Worm (Caenorhabditis elegans) whole organism, young adult: Measurements from ENCODE around the gene idi-1.

Experiments
- F33H1.4 ChIP-seq: fragments of 200-800 bp; sonication (Bioruptor generic); IDR thresholded peaks from 2 replicates; pipeline ENCODE4 v1.3.6; 2022; ENCODE audit warnings: missing genetic modification reagents, missing genetic modification characterization, missing compliant biosample characterization
- F55B11.4 ChIP-seq: sonication (generic microtip); optimal IDR thresholded peaks from 2 replicates; lab custom pipeline; 2016; ENCODE audit warnings: missing compliant biosample characterization, missing genetic modification characterization, borderline replicate concordance; ENCODE audit not compliant: insufficient read depth
- K12H6.12 ChIP-seq: fragments of 200-800 bp; sonication (Bioruptor generic); optimal IDR thresholded peaks from 2 replicates; lab custom pipeline; 2018; ENCODE audit warnings: mild to moderate bottlenecking, missing genetic modification characterization, missing compliant biosample characterization
- T07F8.4 ChIP-seq: sonication (generic microtip); optimal IDR thresholded peaks from 2 replicates; lab custom pipeline; 2016; ENCODE audit warnings: mild to moderate bottlenecking, missing genetic modification characterization, moderate library complexity, missing compliant biosample characterization
- T26A5.8 ChIP-seq: sonication (generic microtip); optimal IDR thresholded peaks from 2 replicates; lab custom pipeline; 2016; ENCODE audit warnings: missing genetic modification characterization, missing compliant biosample characterization
- Y53G8AR.9 ChIP-seq: fragments of 200-800 bp; sonication (Bioruptor generic); conservative IDR thresholded peaks from 2 replicates; pipeline ENCODE4 v1.3.6; 2022; ENCODE audit warnings: missing genetic modification reagents, missing genetic modification characterization, missing compliant biosample characterization
- Y79H2A.3 ChIP-seq: fragments of 200-800 bp; sonication (Bioruptor generic); conservative IDR thresholded peaks from 2 replicates; pipeline ENCODE4 v1.3.6; 2022; ENCODE audit warnings: missing genetic modification reagents, missing genetic modification characterization, missing compliant biosample characterization
- ZK185.1 ChIP-seq: sonication (generic microtip); optimal IDR thresholded peaks from 2 replicates; lab custom pipeline; 2016; ENCODE audit warnings: mild to moderate bottlenecking, missing genetic modification characterization, missing compliant biosample characterization; ENCODE audit not compliant: poor library complexity, severe bottlenecking
- aptf-2 ChIP-seq: fragments of 200-800 bp; sonication (Bioruptor generic); conservative IDR thresholded peaks from 2 replicates; pipeline ENCODE4 v1.3.6; 2022; ENCODE audit warnings: missing genetic modification reagents, missing genetic modification characterization, missing compliant biosample characterization
- attf-3 ChIP-seq: fragments of 200-800 bp; sonication (Bioruptor generic); conservative IDR thresholded peaks from 2 replicates; pipeline ENCODE4 v1.3.6; 2022; ENCODE audit warnings: missing genetic modification reagents, missing genetic modification characterization, missing compliant biosample characterization
- attf-5 ChIP-seq: fragments of 200-800 bp; sonication (Bioruptor generic); optimal IDR thresholded peaks from 2 replicates; lab custom pipeline; 2018; ENCODE audit warnings: mild to moderate bottlenecking, missing genetic modification characterization, missing compliant biosample characterization
- attf-6 ChIP-seq: fragments of 200-800 bp; sonication (Bioruptor generic); IDR thresholded peaks from 2 replicates; pipeline ENCODE4 v1.3.6; 2022; ENCODE audit warnings: missing genetic modification reagents, missing genetic modification characterization, missing compliant biosample characterization
- ceh-79 ChIP-seq: sonication (generic microtip); optimal IDR thresholded peaks from 2 replicates; lab custom pipeline; 2017; ENCODE audit warnings: mild to moderate bottlenecking, missing genetic modification characterization, missing compliant biosample characterization
- dox-1 ChIP-seq: fragments of 200-800 bp; sonication (Bioruptor generic); IDR thresholded peaks from 2 replicates; pipeline ENCODE4 v1.3.6; 2022; ENCODE audit warnings: missing genetic modification reagents, missing genetic modification characterization, missing compliant biosample characterization
- efl-1 ChIP-seq: fragments of 150-350 bp; optimal IDR thresholded peaks from 2 replicates; lab custom pipeline; 2014; ENCODE audit warnings: missing biosample characterization, missing genetic modification reagents, missing genetic modification characterization
- egl-44 ChIP-seq: fragments of 200-800 bp; sonication (Bioruptor generic); IDR thresholded peaks from 2 replicates; pipeline ENCODE4 v1.3.6; 2022; ENCODE audit warnings: missing genetic modification reagents, missing genetic modification characterization, missing compliant biosample characterization
- egrh-3 ChIP-seq: fragments of 200-800 bp; sonication (Bioruptor generic); IDR thresholded peaks from 2 replicates; pipeline ENCODE4 v1.3.6; 2022; ENCODE audit warnings: missing genetic modification reagents, missing genetic modification characterization, missing compliant biosample characterization
- ekl-4 ChIP-seq: fragments of 200-800 bp; sonication (Bioruptor generic); IDR thresholded peaks from 2 replicates; pipeline ENCODE4 v1.3.6; 2022; ENCODE audit warnings: missing genetic modification reagents, missing genetic modification characterization, missing compliant biosample characterization
- fkh-3 ChIP-seq: sonication (generic microtip); optimal IDR thresholded peaks from 2 replicates; lab custom pipeline; 2016; ENCODE audit warnings: mild to moderate bottlenecking, missing genetic modification characterization, missing compliant biosample characterization
- him-1 ChIP-seq: sonication (generic microtip); optimal IDR thresholded peaks from 2 replicates; lab custom pipeline; 2016; ENCODE audit warnings: missing genotype, missing genetic modification reagents, missing genetic modification characterization, missing compliant biosample characterization
- hlh-12 ChIP-seq: sonication (generic microtip); optimal IDR thresholded peaks from 2 replicates; lab custom pipeline; 2016; ENCODE audit warnings: missing genetic modification characterization, missing compliant biosample characterization
- hmg-20 ChIP-seq: fragments of 200-800 bp; sonication (Bioruptor generic); IDR thresholded peaks from 2 replicates; pipeline ENCODE4 v1.3.6; 2022; ENCODE audit warnings: missing genetic modification reagents, missing genetic modification characterization, missing compliant biosample characterization
- let-607 ChIP-seq, 2 experiments: fragments of 200-800 bp in 1 of 2; sonication (Bioruptor generic) in 1 of 2; sonication (generic microtip) in 1 of 2; optimal IDR thresholded peaks; 2 replicates each; lab custom pipeline; 2016 to 2018; ENCODE audit warnings: mild to moderate bottlenecking in 2 of 2, missing compliant biosample characterization in 2 of 2, missing genetic modification characterization in 2 of 2, moderate library complexity in 2 of 2, missing genotype in 1 of 2
- lin-40 ChIP-seq: sonication (generic microtip); optimal IDR thresholded peaks from 2 replicates; lab custom pipeline; 2016; ENCODE audit warnings: missing genetic modification characterization, mild to moderate bottlenecking, missing compliant biosample characterization, missing genotype, missing genetic modification reagents
- lin-54 ChIP-seq: fragments of 200-800 bp; sonication (Bioruptor generic); optimal IDR thresholded peaks from 2 replicates; lab custom pipeline; 2018; ENCODE audit warnings: mild to moderate bottlenecking, missing genetic modification characterization, missing compliant biosample characterization
- lsy-27 ChIP-seq: sonication (generic microtip); optimal IDR thresholded peaks from 2 replicates; lab custom pipeline; 2017; ENCODE audit warnings: missing genetic modification characterization, mild to moderate bottlenecking, missing compliant biosample characterization, antibody characterized with exemption, missing genotype, borderline replicate concordance; ENCODE audit not compliant: insufficient read depth
- mcd-1 ChIP-seq: fragments of 200-800 bp; sonication (Bioruptor generic); IDR thresholded peaks from 2 replicates; pipeline ENCODE4 v1.3.6; 2022; ENCODE audit warnings: missing genetic modification reagents, missing genetic modification characterization, missing compliant biosample characterization
- nfya-2 ChIP-seq: fragments of 200-800 bp; sonication (Bioruptor generic); IDR thresholded peaks from 2 replicates; pipeline ENCODE4 v1.3.6; 2022; ENCODE audit warnings: missing genetic modification reagents, missing genetic modification characterization, missing compliant biosample characterization
- nfyb-1 ChIP-seq: fragments of 200-800 bp; sonication (Bioruptor generic); IDR thresholded peaks from 2 replicates; pipeline ENCODE4 v1.3.6; 2022; ENCODE audit warnings: missing genetic modification reagents, missing genetic modification characterization, missing compliant biosample characterization
- nhr-179 ChIP-seq: sonication (generic microtip); optimal IDR thresholded peaks from 2 replicates; lab custom pipeline; 2016; ENCODE audit warnings: mild to moderate bottlenecking, missing genetic modification characterization, missing compliant biosample characterization
- nhr-80 ChIP-seq: sonication (generic microtip); optimal IDR thresholded peaks from 2 replicates; lab custom pipeline; 2016; ENCODE audit warnings: missing genetic modification characterization, missing compliant biosample characterization
- rec-8 ChIP-seq, 2 experiments: sonication (generic microtip); optimal IDR thresholded peaks; 2 replicates each; lab custom pipeline; 2016; ENCODE audit warnings: mild to moderate bottlenecking in 2 of 2, missing genetic modification characterization in 2 of 2, missing genetic modification reagents in 2 of 2, missing genotype in 2 of 2, missing biosample characterization in 1 of 2, missing compliant biosample characterization in 1 of 2, moderate library complexity in 1 of 2
- repo-1 ChIP-seq: sonication (generic microtip); optimal IDR thresholded peaks from 2 replicates; lab custom pipeline; 2017; ENCODE audit warnings: mild to moderate bottlenecking, missing genetic modification characterization, missing compliant biosample characterization
- sdz-38 ChIP-seq: sonication (generic microtip); optimal IDR thresholded peaks from 2 replicates; lab custom pipeline; 2016; ENCODE audit warnings: missing genotype, missing genetic modification characterization, missing compliant biosample characterization
- sea-2 ChIP-seq: fragments of 200-800 bp; sonication (Bioruptor generic); IDR thresholded peaks from 2 replicates; pipeline ENCODE4 v1.3.6; 2022; ENCODE audit warnings: missing genetic modification characterization, missing compliant biosample characterization
- snpc-3.4 ChIP-seq: sonication (generic microtip); optimal IDR thresholded peaks from 2 replicates; lab custom pipeline; 2017; ENCODE audit warnings: missing genetic modification characterization, mild to moderate bottlenecking, missing compliant biosample characterization, antibody characterized with exemption, moderate library complexity, missing genotype, missing genetic modification reagents
- somi-1 ChIP-seq: fragments of 200-800 bp; sonication (Bioruptor generic); optimal IDR thresholded peaks from 2 replicates; lab custom pipeline; 2018; ENCODE audit warnings: mild to moderate bottlenecking, missing genetic modification characterization, missing compliant biosample characterization
- tlf-1 ChIP-seq: fragments of 200-800 bp; sonication (Bioruptor generic); optimal IDR thresholded peaks from 2 replicates; lab custom pipeline; 2018; ENCODE audit warnings: mild to moderate bottlenecking, missing genetic modification characterization, missing compliant biosample characterization
- unc-62 ChIP-seq: fragments of 150-350 bp; optimal IDR thresholded peaks from 2 replicates; lab custom pipeline; 2014; ENCODE audit warnings: missing biosample characterization, missing genetic modification reagents, missing genetic modification characterization
- zfh-2 ChIP-seq: fragments of 200-800 bp; sonication (Bioruptor generic); conservative IDR thresholded peaks from 2 replicates; pipeline ENCODE4 v1.3.6; 2022; ENCODE audit warnings: missing genetic modification reagents, missing genetic modification characterization, missing compliant biosample characterization
- zim-3 ChIP-seq: sonication (generic microtip); optimal IDR thresholded peaks from 2 replicates; lab custom pipeline; 2017; ENCODE audit warnings: mild to moderate bottlenecking, missing genetic modification characterization, moderate library complexity, missing compliant biosample characterization
- ztf-6 ChIP-seq: fragments of 200-800 bp; sonication (Bioruptor generic); IDR thresholded peaks from 2 replicates; pipeline ENCODE4 v1.3.6; 2022; ENCODE audit warnings: missing genetic modification reagents, missing genetic modification characterization, missing compliant biosample characterization

The idi-1 gene

ce11 chrIII:8130177-8130902 is 38.8 kb downstream of the idi-1 start, which contains the start of the genes rpl-21 and C14B9.10 (continued):
- TF ChIP-seq repo-1 (tag; lab: Kevin White, UChicago) (no peak), T07F8.4 (tag; lab: Kevin White, UChicago) (no peak), ztf-6 (GFP tag; lab: Robert Waterston, UW) (no peak), snpc-3.4 (peak; percentile 89), somi-1 (no peak), nhr-179 (tag; lab: Kevin White, UChicago) (no peak), ekl-4 (peak; percentile 66; the same call in 1 of the 2 replicates), sdz-38 (tag; lab: Kevin White, UChicago) (no peak), zim-3 (tag; lab: Kevin White, UChicago) (no peak), rec-8 (tag; optimal IDR thresholded peaks at IDR 0.05; lab: Kevin White, UChicago) (peak in 1 of 2 experiments; percentile 46), lin-40 (peak; percentile 46)

ce11 chrIII:8132496-8132895 is 41.0 kb downstream of the idi-1 start:
- TF ChIP-seq mcd-1 (no peak), nfyb-1 (GFP tag; lab: Robert Waterston, UW) (peak; percentile 39; the same call in 1 of the 2 replicates), zfh-2 (GFP tag; lab: Robert Waterston, UW) (0 out of 2 replicates have a peak, but pooled peaks have one; percentile 9), tlf-1 (GFP tag; lab: Kevin White, UChicago) (no peak)
- TF ChIP-seq, all 124 proteins: peak for 2

DNA sequence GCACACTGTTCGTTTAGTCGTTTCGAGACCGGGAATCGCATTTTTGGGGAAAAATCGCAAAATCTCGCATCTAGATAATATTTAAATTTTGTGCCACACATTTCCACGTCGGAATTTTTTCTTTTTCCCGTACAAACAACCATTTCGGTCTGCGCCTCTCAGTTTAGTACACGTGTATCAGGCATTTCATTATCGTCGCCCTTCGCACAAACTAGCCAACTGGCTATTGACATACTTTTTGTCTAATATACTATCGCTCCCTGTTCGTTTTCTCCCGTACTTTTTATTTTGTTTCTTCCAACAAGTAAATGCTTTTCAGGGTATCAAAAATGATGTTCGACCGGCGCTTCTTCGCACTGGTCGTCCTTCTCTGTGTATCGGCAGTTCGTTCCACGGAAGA is 41.8 kb downstream of the idi-1 start, which contains the start of gene C14B9.2:
TSS of gene C14B9.2 (plus strand) at position 320 of the 400 bp plus-strand sequence.
- TF ChIP-seq ceh-79 = no peak
- TF ChIP-seq Y53G8AR.9 (GFP tag; lab: Robert Waterston, UW) = no peak
- TF ChIP-seq efl-1 (GFP tag; lab: Kevin White, UChicago) = no peak
- TF ChIP-seq aptf-2 (GFP tag; lab: Robert Waterston, UW) = no peak
- no peak for TF ChIP-seq lsy-27 (tag; lab: Kevin White, UChicago)
- no peak for TF ChIP-seq hlh-12 (tag; lab: Kevin White, UChicago)
- no peak for TF ChIP-seq F55B11.4 (tag; lab: Kevin White, UChicago)
- no peak for TF ChIP-seq rec-8 (tag; optimal IDR thresholded peaks at IDR 0.05; lab: Kevin White, UChicago)
- no peak for TF ChIP-seq egl-44
- no peak for TF ChIP-seq K12H6.12 (tag; lab: Kevin White, UChicago)
- no peak for TF ChIP-seq unc-62
- no peak for TF ChIP-seq egrh-3
- no peak for TF ChIP-seq zfh-2 (GFP tag; lab: Robert Waterston, UW)
- TF ChIP-seq lin-54 (GFP tag; lab: Kevin White, UChicago) = no peak
- TF ChIP-seq attf-5 (GFP tag; lab: Kevin White, UChicago) = peak; percentile 24
- no peak for TF ChIP-seq fkh-3
- TF ChIP-seq F33H1.4 (GFP tag; lab: Robert Waterston, UW) = no peak
- no peak for TF ChIP-seq T26A5.8 (tag; lab: Kevin White, UChicago)
- TF ChIP-seq Y79H2A.3 (GFP tag; lab: Robert Waterston, UW) = no peak
- TF ChIP-seq repo-1 (tag; lab: Kevin White, UChicago) = no peak
- 0 out of 2 replicates have a peak, but pooled peaks have one; percentile 34 for TF ChIP-seq dox-1
- no peak for TF ChIP-seq T07F8.4 (tag; lab: Kevin White, UChicago)
- TF ChIP-seq attf-6 = no peak
- TF ChIP-seq him-1 = no peak
- no peak for TF ChIP-seq ZK185.1 (tag; lab: Kevin White, UChicago)
- peak; percentile 55 for TF ChIP-seq nhr-80 (tag; lab: Kevin White, UChicago)
- TF ChIP-seq nfyb-1 (GFP tag; lab: Robert Waterston, UW) = no peak
- no peak for TF ChIP-seq nfya-2
- TF ChIP-seq let-607 (tag; optimal IDR thresholded peaks at IDR 0.05; lab: Kevin White, UChicago) = peak; percentile 59 to 88
- no peak for TF ChIP-seq sea-2
- TF ChIP-seq hmg-20 (GFP tag; lab: Robert Waterston, UW) = no peak
- no peak for TF ChIP-seq attf-3 (GFP tag; lab: Robert Waterston, UW)
